In the genomic region with DNA sequence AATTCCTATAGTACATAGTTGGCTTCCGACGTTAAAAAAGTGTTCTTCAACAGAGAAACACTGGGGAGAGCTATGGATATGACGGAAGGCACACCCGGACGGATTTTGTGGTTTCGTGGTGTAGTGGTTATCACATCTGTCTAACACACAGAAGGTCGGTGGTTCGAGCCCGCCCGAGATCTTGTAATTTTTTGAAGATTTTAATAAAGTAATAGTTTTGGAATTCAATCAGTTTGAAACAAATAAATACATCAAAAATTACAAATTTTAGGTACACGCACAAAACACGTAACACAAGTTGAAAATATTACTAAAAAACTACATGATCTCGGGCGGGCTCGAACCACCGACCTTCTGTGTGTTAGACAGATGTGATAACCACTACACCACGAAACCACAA, we compare ENCODE assay signal across 4 worm cellular contexts.
A peak's percentile ranks its signal among the peaks of the same experiment; 100 is the strongest.
TF ChIP-seq lines count a peak whose summit lies in the region.

No protein-coding gene starts in this region.

TF ChIP-seq in whole organism, L2 larva, 48 proteins besides CTCF, POLR2A, EP300 and RAD21:
- peak; percentile 54 for TF ChIP-seq sma-3 (GFP tag; optimal IDR thresholded peaks at IDR 0.05; lab: Kevin White, UChicago)
- peak; percentile 3 for TF ChIP-seq lin-13 (GFP tag; optimal IDR thresholded peaks at IDR 0.05; lab: Kevin White, UChicago)
- TF ChIP-seq sma-9 (GFP tag; optimal IDR thresholded peaks at IDR 0.05; lab: Kevin White, UChicago), result peak; percentile 31
- TF ChIP-seq sma-9 (tag; optimal IDR thresholded peaks at IDR 0.05; lab: Kevin White, UChicago), result no peak
- no peak for TF ChIP-seq peb-1 (tag; optimal IDR thresholded peaks at IDR 0.05; lab: Kevin White, UChicago)
- no peak for TF ChIP-seq blmp-1 (tag; optimal IDR thresholded peaks at IDR 0.05; lab: Kevin White, UChicago; ENCODE audit: insufficient read depth)
- peak in 1 of 2 experiments; percentile 28 for TF ChIP-seq lsy-2 (tag; optimal IDR thresholded peaks at IDR 0.05; lab: Kevin White, UChicago)
- TF ChIP-seq unc-55 (GFP tag; optimal IDR thresholded peaks at IDR 0.05; lab: Kevin White, UChicago), result no peak
- TF ChIP-seq nhr-129 (tag; optimal IDR thresholded peaks at IDR 0.05; lab: Kevin White, UChicago), result peak; percentile 12
- peak; percentile 23 for TF ChIP-seq nhr-21 (tag; optimal IDR thresholded peaks at IDR 0.05; lab: Kevin White, UChicago)
- TF ChIP-seq nhr-12 (tag; optimal IDR thresholded peaks at IDR 0.05; lab: Kevin White, UChicago), result no peak
- no peak for TF ChIP-seq nhr-77 (tag; optimal IDR thresholded peaks at IDR 0.05; lab: Kevin White, UChicago)
TF ChIP-seq in whole organism, L2 larva: peak in this region for 6.

TF ChIP-seq in whole organism, L4 larva, 104 proteins besides CTCF, POLR2A, EP300 and RAD21 (continues in another document):
- no peak for TF ChIP-seq daf-12 (tag; optimal IDR thresholded peaks at IDR 0.05; lab: Kevin White, UChicago)
- peak; percentile 1 for TF ChIP-seq mep-1 (tag; optimal IDR thresholded peaks at IDR 0.05; lab: Kevin White, UChicago)
- TF ChIP-seq zag-1 (tag; optimal IDR thresholded peaks at IDR 0.05; lab: Kevin White, UChicago), result no peak
- TF ChIP-seq nhr-25 (tag; optimal IDR thresholded peaks at IDR 0.05; lab: Kevin White, UChicago; ENCODE audit: borderline replicate concordance, insufficient read depth), result no peak
- no peak for TF ChIP-seq Y105C5A.15 (GFP tag; IDR thresholded peaks at IDR 0.05; lab: Robert Waterston, UW)
- TF ChIP-seq lin-13 (GFP tag; optimal IDR thresholded peaks at IDR 0.05; lab: Kevin White, UChicago), result peak; percentile 44
- TF ChIP-seq Y75B8A.6 (GFP tag; IDR thresholded peaks at IDR 0.05; lab: Robert Waterston, UW), result 0 out of 2 replicates have a peak, but pooled peaks have one; percentile 28
- TF ChIP-seq hmg-1.1 (GFP tag; IDR thresholded peaks at IDR 0.05; lab: Robert Waterston, UW), result peak; percentile 73; the same call in 1 of the 2 replicates
- TF ChIP-seq nhr-11 (tag; optimal IDR thresholded peaks at IDR 0.05; lab: Kevin White, UChicago), result no peak
- TF ChIP-seq madf-5 (GFP tag; IDR thresholded peaks at IDR 0.05; lab: Robert Waterston, UW), result 0 out of 4 replicates have a peak, but pooled peaks of 1 of the 2 experiments have one; percentile 58
- peak; percentile 63 for TF ChIP-seq vab-7 (GFP tag; IDR thresholded peaks at IDR 0.05; lab: Robert Waterston, UW)
- peak; percentile 72; the same call in 1 of the 2 replicates for TF ChIP-seq pha-4 (GFP tag; IDR thresholded peaks at IDR 0.05; lab: Robert Waterston, UW)
- no peak for TF ChIP-seq pha-4 (tag; optimal IDR thresholded peaks at IDR 0.05; lab: Kevin White, UChicago)
- 0 out of 2 replicates have a peak, but pooled peaks have one; percentile 54 for TF ChIP-seq tra-1 (GFP tag; IDR thresholded peaks at IDR 0.05; lab: Robert Waterston, UW)
- TF ChIP-seq nhr-6 (tag; optimal IDR thresholded peaks at IDR 0.05; lab: Kevin White, UChicago), result no peak
- peak; percentile 5 for TF ChIP-seq hlh-30 (tag; optimal IDR thresholded peaks at IDR 0.05; lab: Kevin White, UChicago; ENCODE audit: insufficient read depth)
- TF ChIP-seq set-16 (GFP tag; IDR thresholded peaks at IDR 0.05; lab: Robert Waterston, UW), result no peak
- 0 out of 2 replicates have a peak, but pooled peaks have one; percentile 26 for TF ChIP-seq ceh-20 (GFP tag; IDR thresholded peaks at IDR 0.05; lab: Robert Waterston, UW)
- 0 out of 2 replicates have a peak, but pooled peaks have one; percentile 16 for TF ChIP-seq dmd-9 (GFP tag; IDR thresholded peaks at IDR 0.05; lab: Robert Waterston, UW)
- TF ChIP-seq zfp-3 (GFP tag; conservative IDR thresholded peaks at IDR 0.05; lab: Robert Waterston, UW), result 0 out of 2 replicates have a peak, but pooled peaks have one; percentile 11
- peak; percentile 71; the same call in 1 of the 2 replicates for TF ChIP-seq F26F4.8 (GFP tag; conservative IDR thresholded peaks at IDR 0.05; lab: Robert Waterston, UW)
- peak; percentile 43 for TF ChIP-seq dmd-6 (GFP tag; IDR thresholded peaks at IDR 0.05; lab: Robert Waterston, UW)

TF ChIP-seq in whole organism, late embryonic, 69 proteins besides CTCF, POLR2A, EP300 and RAD21:
- TF ChIP-seq tbx-2 (tag; optimal IDR thresholded peaks at IDR 0.05; lab: Kevin White, UChicago), result no peak
- no peak for TF ChIP-seq ref-2 (tag; optimal IDR thresholded peaks at IDR 0.05; lab: Kevin White, UChicago)
- peak; percentile 20; the same call in 1 of the 2 replicates for TF ChIP-seq sox-2 (GFP tag; IDR thresholded peaks at IDR 0.05; lab: Robert Waterston, UW)
- no peak for TF ChIP-seq unc-42 (tag; optimal IDR thresholded peaks at IDR 0.05; lab: Kevin White, UChicago)
- no peak for TF ChIP-seq mec-3 (tag; optimal IDR thresholded peaks at IDR 0.05; lab: Kevin White, UChicago; ENCODE audit: borderline replicate concordance)
- peak; percentile 11 for TF ChIP-seq lin-11 (tag; optimal IDR thresholded peaks at IDR 0.05; lab: Kevin White, UChicago)

TF ChIP-seq in whole organism, mixed stage, embryonic, 35 proteins besides CTCF, POLR2A, EP300 and RAD21:
- TF ChIP-seq M03D4.4 (tag; optimal IDR thresholded peaks at IDR 0.05; lab: Kevin White, UChicago), result peak; percentile 20
- peak; percentile 67 for TF ChIP-seq cnd-1 (tag; optimal IDR thresholded peaks at IDR 0.05; lab: Kevin White, UChicago)
- TF ChIP-seq unc-39 (tag; optimal IDR thresholded peaks at IDR 0.05; lab: Kevin White, UChicago), result no peak
- TF ChIP-seq drap-1 (GFP tag; optimal IDR thresholded peaks at IDR 0.05; lab: Kevin White, UChicago), result peak; percentile 29
- peak; percentile 9 for TF ChIP-seq hlh-1 (tag; optimal IDR thresholded peaks at IDR 0.05; lab: Kevin White, UChicago)
- TF ChIP-seq ceh-83 (GFP tag; optimal IDR thresholded peaks at IDR 0.05; lab: Kevin White, UChicago), result peak; percentile 77
- TF ChIP-seq unc-62 (GFP tag; optimal IDR thresholded peaks at IDR 0.05; lab: Kevin White, UChicago), result no peak
- TF ChIP-seq mls-2 (tag; optimal IDR thresholded peaks at IDR 0.05; lab: Kevin White, UChicago), result peak; percentile 8
